Worm (Caenorhabditis elegans) whole organism, young adult: ENCODE measurements around the gene T16G12.4.

ENCODE experiments used
- C17E4.6 ChIP-seq: fragments of 200-800 bp; sonication (Bioruptor generic); IDR thresholded peaks from 2 replicates; pipeline ENCODE4 v1.3.6; 2022; ENCODE audit warnings: missing genetic modification reagents, missing genetic modification characterization, missing compliant biosample characterization
- F57C9.4 ChIP-seq: sonication (generic microtip); optimal IDR thresholded peaks from 2 replicates; lab custom pipeline; 2017; ENCODE audit warnings: mild to moderate bottlenecking, missing genetic modification characterization, missing compliant biosample characterization
- K11D2.4 ChIP-seq: fragments of 200-800 bp; sonication (Bioruptor generic); IDR thresholded peaks from 2 replicates; pipeline ENCODE4 v1.3.6; 2022; ENCODE audit warnings: missing genetic modification reagents, missing genetic modification characterization, missing compliant biosample characterization
- T07F8.4 ChIP-seq: sonication (generic microtip); optimal IDR thresholded peaks from 2 replicates; lab custom pipeline; 2016; ENCODE audit warnings: mild to moderate bottlenecking, missing genetic modification characterization, moderate library complexity, missing compliant biosample characterization
- Y56A3A.18 ChIP-seq: fragments of 200-800 bp; sonication (Bioruptor generic); IDR thresholded peaks from 2 replicates; pipeline ENCODE4 v1.3.6; 2022; ENCODE audit warnings: missing genetic modification reagents, missing genetic modification characterization, missing compliant biosample characterization
- Y67H2A.10 ChIP-seq: fragments of 200-800 bp; sonication (Bioruptor generic); conservative IDR thresholded peaks from 2 replicates; pipeline ENCODE4 v1.3.6; 2022; ENCODE audit warnings: missing genetic modification reagents, missing genetic modification characterization, missing compliant biosample characterization
- Y95B8A.8 ChIP-seq: fragments of 200-800 bp; sonication (Bioruptor generic); IDR thresholded peaks from 2 replicates; pipeline ENCODE4 v1.3.6; 2022; ENCODE audit warnings: missing genetic modification reagents, missing genetic modification characterization, missing compliant biosample characterization
- aptf-3 ChIP-seq: fragments of 200-800 bp; sonication (Bioruptor generic); IDR thresholded peaks from 2 replicates; pipeline ENCODE4 v1.3.6; 2022; ENCODE audit warnings: missing genetic modification characterization, missing compliant biosample characterization
- attf-3 ChIP-seq: fragments of 200-800 bp; sonication (Bioruptor generic); conservative IDR thresholded peaks from 2 replicates; pipeline ENCODE4 v1.3.6; 2022; ENCODE audit warnings: missing genetic modification reagents, missing genetic modification characterization, missing compliant biosample characterization
- attf-6 ChIP-seq: fragments of 200-800 bp; sonication (Bioruptor generic); IDR thresholded peaks from 2 replicates; pipeline ENCODE4 v1.3.6; 2022; ENCODE audit warnings: missing genetic modification reagents, missing genetic modification characterization, missing compliant biosample characterization
- bed-2 ChIP-seq: fragments of 200-800 bp; sonication (Bioruptor generic); IDR thresholded peaks from 2 replicates; pipeline ENCODE4 v1.3.6; 2022; ENCODE audit warnings: missing genetic modification reagents, missing genetic modification characterization, missing compliant biosample characterization
- ceh-27 ChIP-seq: fragments of 200-800 bp; sonication (Bioruptor generic); optimal IDR thresholded peaks from 2 replicates; lab custom pipeline; 2018; ENCODE audit warnings: mild to moderate bottlenecking, missing genetic modification characterization, moderate library complexity, missing compliant biosample characterization
- dpff-1 ChIP-seq: sonication (generic microtip); optimal IDR thresholded peaks from 2 replicates; lab custom pipeline; 2017; ENCODE audit warnings: mild to moderate bottlenecking, missing genetic modification characterization, missing compliant biosample characterization
- efl-1 ChIP-seq: fragments of 150-350 bp; optimal IDR thresholded peaks from 2 replicates; lab custom pipeline; 2014; ENCODE audit warnings: missing biosample characterization, missing genetic modification reagents, missing genetic modification characterization
- egl-44 ChIP-seq: fragments of 200-800 bp; sonication (Bioruptor generic); IDR thresholded peaks from 2 replicates; pipeline ENCODE4 v1.3.6; 2022; ENCODE audit warnings: missing genetic modification reagents, missing genetic modification characterization, missing compliant biosample characterization
- ets-4 ChIP-seq: fragments of 200-800 bp; sonication (Bioruptor generic); optimal IDR thresholded peaks from 2 replicates; lab custom pipeline; 2018; ENCODE audit warnings: mild to moderate bottlenecking, missing genetic modification characterization, missing compliant biosample characterization
- gei-17 ChIP-seq: fragments of 200-800 bp; sonication (Bioruptor generic); optimal IDR thresholded peaks from 2 replicates; lab custom pipeline; 2018; ENCODE audit warnings: mild to moderate bottlenecking, missing genetic modification characterization, missing compliant biosample characterization
- hlh-12 ChIP-seq: sonication (generic microtip); optimal IDR thresholded peaks from 2 replicates; lab custom pipeline; 2016; ENCODE audit warnings: missing genetic modification characterization, missing compliant biosample characterization
- hmg-1.2 ChIP-seq: fragments of 200-800 bp; sonication (Bioruptor generic); IDR thresholded peaks from 2 replicates; pipeline ENCODE4 v1.3.6; 2022; ENCODE audit warnings: missing genetic modification reagents, missing genetic modification characterization, missing compliant biosample characterization
- hmg-20 ChIP-seq: fragments of 200-800 bp; sonication (Bioruptor generic); IDR thresholded peaks from 2 replicates; pipeline ENCODE4 v1.3.6; 2022; ENCODE audit warnings: missing genetic modification reagents, missing genetic modification characterization, missing compliant biosample characterization
- let-526 ChIP-seq: fragments of 200-800 bp; sonication (Bioruptor generic); IDR thresholded peaks from 2 replicates; pipeline ENCODE4 v1.3.6; 2022; ENCODE audit warnings: missing genetic modification reagents, missing genetic modification characterization, missing compliant biosample characterization
- let-607 ChIP-seq, 2 experiments: fragments of 200-800 bp in 1 of 2; sonication (Bioruptor generic) in 1 of 2; sonication (generic microtip) in 1 of 2; optimal IDR thresholded peaks; 2 replicates each; lab custom pipeline; 2016 to 2018; ENCODE audit warnings: mild to moderate bottlenecking in 2 of 2, missing compliant biosample characterization in 2 of 2, missing genetic modification characterization in 2 of 2, moderate library complexity in 2 of 2, missing genotype in 1 of 2
- lin-35 ChIP-seq, 3 experiments: fragments of 150-350 bp in 2 of 3; sonication (generic microtip) in 1 of 3; optimal IDR thresholded peaks; 2 replicates each; lab custom pipeline; 2014 to 2018; ENCODE audit warnings: missing biosample characterization in 3 of 3, missing genetic modification characterization in 3 of 3, missing genetic modification reagents in 3 of 3
- madf-10 ChIP-seq: sonication (generic microtip); optimal IDR thresholded peaks from 2 replicates; lab custom pipeline; 2016; ENCODE audit warnings: mild to moderate bottlenecking, missing genetic modification characterization, missing compliant biosample characterization
- madf-3 ChIP-seq: fragments of 200-800 bp; sonication (Bioruptor generic); IDR thresholded peaks from 2 replicates; pipeline ENCODE4 v1.3.6; 2022; ENCODE audit warnings: missing genetic modification reagents, missing genetic modification characterization, missing compliant biosample characterization
- mes-4 ChIP-seq: sonication (generic microtip); optimal IDR thresholded peaks from 2 replicates; lab custom pipeline; 2016; ENCODE audit warnings: missing genotype, missing genetic modification characterization, missing compliant biosample characterization
- nfya-1 ChIP-seq: sonication (generic microtip); optimal IDR thresholded peaks from 2 replicates; lab custom pipeline; 2017; ENCODE audit warnings: antibody characterized with exemption, missing compliant biosample characterization, missing genetic modification characterization, borderline replicate concordance; ENCODE audit not compliant: insufficient read depth
- nfya-2 ChIP-seq: fragments of 200-800 bp; sonication (Bioruptor generic); IDR thresholded peaks from 2 replicates; pipeline ENCODE4 v1.3.6; 2022; ENCODE audit warnings: missing genetic modification reagents, missing genetic modification characterization, missing compliant biosample characterization
- nfyb-1 ChIP-seq: fragments of 200-800 bp; sonication (Bioruptor generic); IDR thresholded peaks from 2 replicates; pipeline ENCODE4 v1.3.6; 2022; ENCODE audit warnings: missing genetic modification reagents, missing genetic modification characterization, missing compliant biosample characterization
- nhr-179 ChIP-seq: sonication (generic microtip); optimal IDR thresholded peaks from 2 replicates; lab custom pipeline; 2016; ENCODE audit warnings: mild to moderate bottlenecking, missing genetic modification characterization, missing compliant biosample characterization
- nhr-80 ChIP-seq: sonication (generic microtip); optimal IDR thresholded peaks from 2 replicates; lab custom pipeline; 2016; ENCODE audit warnings: missing genetic modification characterization, missing compliant biosample characterization
- pbrm-1 ChIP-seq: fragments of 200-800 bp; sonication (Bioruptor generic); IDR thresholded peaks from 2 replicates; pipeline ENCODE4 v1.3.6; 2022; ENCODE audit warnings: missing genetic modification reagents, missing genetic modification characterization, missing compliant biosample characterization
- rpc-1 ChIP-seq, 2 experiments: fragments of 150-350 bp in 1 of 2; sonication (generic microtip) in 1 of 2; optimal IDR thresholded peaks; 2 replicates each; lab custom pipeline; 2014 to 2018; ENCODE audit warnings: missing biosample characterization in 1 of 2, missing genetic modification characterization in 1 of 2, missing genetic modification reagents in 1 of 2, missing genotype in 1 of 2
- sea-2 ChIP-seq: fragments of 200-800 bp; sonication (Bioruptor generic); IDR thresholded peaks from 2 replicates; pipeline ENCODE4 v1.3.6; 2022; ENCODE audit warnings: missing genetic modification characterization, missing compliant biosample characterization
- snpc-1.1 ChIP-seq: sonication (generic microtip); optimal IDR thresholded peaks from 2 replicates; lab custom pipeline; 2017; ENCODE audit warnings: missing genetic modification characterization, mild to moderate bottlenecking, missing compliant biosample characterization, antibody characterized with exemption, moderate library complexity, missing genotype, missing genetic modification reagents; ENCODE audit not compliant: insufficient read depth
- tbp1 ChIP-seq: fragments of 200-800 bp; sonication (Bioruptor generic); optimal IDR thresholded peaks from 2 replicates; lab custom pipeline; 2018; ENCODE audit warnings: mild to moderate bottlenecking, missing genetic modification characterization, missing compliant biosample characterization
- xnd-1 ChIP-seq: sonication (generic microtip); optimal IDR thresholded peaks from 2 replicates; lab custom pipeline; 2016; ENCODE audit warnings: missing genotype, missing genetic modification reagents, missing genetic modification characterization, missing compliant biosample characterization
- ztf-26 ChIP-seq: sonication (generic microtip); optimal IDR thresholded peaks from 2 replicates; lab custom pipeline; 2017; ENCODE audit warnings: missing genetic modification characterization, missing compliant biosample characterization

The T16G12.4 gene

DNA sequence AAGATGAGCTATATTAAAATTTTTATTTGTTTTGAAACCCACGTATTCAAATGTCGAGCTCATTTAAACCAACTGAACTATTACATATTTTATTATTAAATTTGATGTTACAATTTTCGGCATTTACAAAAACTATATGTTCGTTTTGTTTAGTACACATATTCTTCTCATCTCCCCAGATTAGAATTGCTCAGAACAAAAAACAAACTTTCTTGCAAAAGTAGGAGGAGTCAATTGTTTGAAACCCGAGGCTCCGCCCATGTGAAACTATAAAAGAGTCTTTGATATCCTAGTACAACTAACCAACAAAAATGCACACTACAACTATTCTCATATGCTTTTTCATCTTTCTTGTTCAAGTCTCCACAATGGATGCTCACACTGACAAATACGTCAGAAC, 31.6 kb upstream of the T16G12.4 start, which contains the start of gene ins-22:
Gene ins-22 (plus strand): TSS at position 301 of the 400 bp plus-strand sequence.
- no peak for TF ChIP-seq let-607 (tag; optimal IDR thresholded peaks at IDR 0.05; lab: Kevin White, UChicago)
- no peak for TF ChIP-seq tbp1 (GFP tag; lab: Kevin White, UChicago)
- TF ChIP-seq attf-3 (GFP tag; lab: Robert Waterston, UW): no peak
- TF ChIP-seq bed-2: no peak
- no peak for TF ChIP-seq nhr-179
- TF ChIP-seq madf-3 (GFP tag; lab: Robert Waterston, UW): no peak
- TF ChIP-seq efl-1 (GFP tag; lab: Kevin White, UChicago): no peak
- no peak for TF ChIP-seq snpc-1.1 (tag; lab: Kevin White, UChicago)
- no peak for TF ChIP-seq hmg-20 (GFP tag; lab: Robert Waterston, UW)
- no peak for TF ChIP-seq xnd-1
- no peak for TF ChIP-seq C17E4.6 (GFP tag; lab: Robert Waterston, UW)
- TF ChIP-seq pbrm-1 (GFP tag; lab: Robert Waterston, UW): no peak
- TF ChIP-seq nfya-2 (GFP tag; lab: Robert Waterston, UW): no peak
- TF ChIP-seq Y95B8A.8 (GFP tag; lab: Robert Waterston, UW): no peak
- no peak for TF ChIP-seq hmg-1.2
- TF ChIP-seq nhr-80 (tag; lab: Kevin White, UChicago): no peak
- no peak for TF ChIP-seq T07F8.4 (tag; lab: Kevin White, UChicago)
- no peak for TF ChIP-seq aptf-3
- TF ChIP-seq hlh-12 (tag; lab: Kevin White, UChicago): no peak

DNA sequence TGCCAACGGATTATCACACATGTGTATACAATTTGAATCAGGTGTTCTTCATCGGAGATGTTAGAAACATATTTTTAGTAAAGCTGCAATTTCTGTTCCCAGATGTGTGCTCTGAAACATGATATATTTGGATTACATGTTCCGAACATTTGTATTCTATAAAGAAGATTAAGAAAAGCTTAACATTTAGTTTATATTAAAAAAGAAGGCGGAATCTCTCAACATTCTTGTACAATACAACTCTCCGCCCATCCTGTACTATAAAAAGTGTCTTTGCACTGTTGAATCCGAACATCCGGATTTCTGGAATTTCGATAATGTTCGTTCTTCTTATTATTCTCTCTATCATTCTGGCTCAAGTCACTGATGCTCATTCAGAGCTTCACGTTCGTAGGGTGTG, 29.7 kb upstream of the T16G12.4 start, which contains the start of gene ins-23:
Gene ins-23 (plus strand): TSS at position 301 of the 400 bp plus-strand sequence.
- TF ChIP-seq lin-35 (GFP tag; optimal IDR thresholded peaks at IDR 0.05; lab: Kevin White, UChicago) (no peak), F57C9.4 (tag; lab: Kevin White, UChicago) (no peak), nfyb-1 (GFP tag; lab: Robert Waterston, UW) (no peak), Y56A3A.18 (GFP tag; lab: Robert Waterston, UW) (no peak), nfya-1 (tag; lab: Kevin White, UChicago) (no peak), sea-2 (GFP tag; lab: Robert Waterston, UW) (no peak), madf-10 (tag; lab: Kevin White, UChicago) (no peak), egl-44 (no peak), ztf-26 (tag; lab: Kevin White, UChicago) (no peak), K11D2.4 (GFP tag; lab: Robert Waterston, UW) (no peak), xnd-1 (no peak), let-526 (no peak)

DNA sequence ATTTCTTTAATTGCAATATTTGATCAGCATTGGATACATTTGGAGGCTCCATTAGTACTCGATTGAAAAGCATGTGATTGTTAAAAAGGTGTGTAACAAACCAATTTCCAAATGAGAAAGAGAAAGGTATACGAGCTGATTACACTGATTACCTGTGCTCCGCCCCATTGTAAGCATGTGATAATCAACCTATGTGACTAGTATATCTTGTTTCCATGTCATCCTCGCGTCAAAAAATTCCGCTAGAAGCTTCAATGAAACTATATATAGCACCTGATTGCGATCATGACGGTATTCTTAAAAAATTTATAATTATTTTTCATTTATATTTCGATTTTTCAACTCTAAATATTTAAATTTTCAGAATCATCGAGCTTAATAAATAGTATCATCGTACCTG, 27.1 kb upstream of the T16G12.4 start, which contains the start of gene M04D8.4:
Gene M04D8.4 (minus strand): TSS at position 101 of the 400 bp plus-strand sequence.
- TF ChIP-seq nhr-179 (no peak), attf-6 (GFP tag; lab: Robert Waterston, UW) (no peak), gei-17 (GFP tag; lab: Kevin White, UChicago) (no peak), mes-4 (tag; lab: Kevin White, UChicago) (no peak), ets-4 (GFP tag; lab: Kevin White, UChicago) (no peak), bed-2 (no peak), ceh-27 (no peak), Y67H2A.10 (GFP tag; lab: Robert Waterston, UW) (no peak), dpff-1 (tag; lab: Kevin White, UChicago) (no peak), rpc-1 (optimal IDR thresholded peaks at IDR 0.05; lab: Kevin White, UChicago) (no peak), rpc-1 (tag; optimal IDR thresholded peaks at IDR 0.05; lab: Kevin White, UChicago) (no peak)
